Fruit fly (Drosophila melanogaster): ENCODE data around the gene Eip78C.

- TF ChIP-seq Clk (GFP tag; optimal IDR thresholded peaks at IDR 0.05) (no peak), bab1 (GFP tag; optimal IDR thresholded peaks at IDR 0.05) (no peak), CG11617 (GFP tag; optimal IDR thresholded peaks at IDR 0.05) (no peak), cnc (optimal IDR thresholded peaks at IDR 0.05) (no peak), tj (GFP tag; optimal IDR thresholded peaks at IDR 0.05) (no peak), CG1620 (GFP tag; optimal IDR thresholded peaks at IDR 0.05) (no peak), pad (GFP tag; optimal IDR thresholded peaks at IDR 0.05) (no peak), toe (GFP tag; optimal IDR thresholded peaks at IDR 0.05) (no peak), CG12768 (GFP tag; optimal IDR thresholded peaks at IDR 0.05) (no peak), CG7045 (GFP tag; optimal IDR thresholded peaks at IDR 0.05) (no peak), cic (GFP tag; optimal IDR thresholded peaks at IDR 0.05) (peak; percentile 27), ovo (GFP tag; optimal IDR thresholded peaks at IDR 0.05) (no peak)
Measured at dm6 chr3L:21284720-21285638, 58.6 kb downstream of the Eip78C start.

Measured in whole organism, adult.